Comparison of ENCODE assay signal across 5 worm cellular contexts in the genomic region with DNA sequence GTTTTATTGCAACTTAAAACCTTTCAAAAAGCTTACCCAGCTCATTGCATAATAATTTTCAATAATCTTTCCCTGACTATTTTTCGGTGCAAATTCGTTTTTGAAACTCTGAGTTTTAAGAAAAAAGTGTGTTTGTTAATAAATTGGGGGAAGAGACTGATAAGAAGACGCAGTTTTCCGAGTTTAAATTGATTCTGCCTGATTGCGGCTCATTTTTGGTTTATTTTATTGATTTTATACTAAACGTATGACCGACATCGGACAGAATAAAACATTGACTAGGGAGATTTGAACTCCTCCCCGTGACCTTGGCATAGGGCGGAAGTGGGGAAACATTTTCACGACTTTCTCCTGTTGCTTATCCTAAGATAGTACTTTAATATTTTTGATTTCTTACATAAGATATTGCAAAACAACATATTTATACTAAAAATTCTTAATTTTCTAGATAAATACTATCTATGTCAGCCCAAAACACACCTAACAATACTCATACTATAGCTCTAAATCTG.
TF ChIP-seq lines count a peak whose summit lies in the region.

A gene (plus strand): TSS at position 462 of the 512 bp plus-strand sequence.

TF ChIP-seq in whole organism, L1 larva, 84 proteins besides CTCF, POLR2A, EP300 and RAD21:
- TF ChIP-seq elt-2 (tag; optimal IDR thresholded peaks at IDR 0.05; lab: Kevin White, UChicago) (peak; percentile 58), lin-35 (GFP tag; optimal IDR thresholded peaks at IDR 0.05; lab: Kevin White, UChicago) (peak in 1 of 2 experiments; percentile 24), fos-1 (tag; optimal IDR thresholded peaks at IDR 0.05; lab: Kevin White, UChicago) (no peak)

TF ChIP-seq in whole organism, L2 larva, 48 proteins besides CTCF, POLR2A, EP300 and RAD21:
- peak; percentile 70 for TF ChIP-seq fos-1 (tag; optimal IDR thresholded peaks at IDR 0.05; lab: Kevin White, UChicago)
- no peak for TF ChIP-seq alr-1 (tag; optimal IDR thresholded peaks at IDR 0.05; lab: Kevin White, UChicago)

TF ChIP-seq in whole organism, L3 larva, 47 proteins besides CTCF, POLR2A, EP300 and RAD21:
- TF ChIP-seq nhr-237 (tag; optimal IDR thresholded peaks at IDR 0.05; lab: Kevin White, UChicago), result no peak
- TF ChIP-seq elt-2 (tag; optimal IDR thresholded peaks at IDR 0.05; lab: Kevin White, UChicago), result peak; percentile 71
- peak; percentile 3 for TF ChIP-seq pqm-1 (tag; optimal IDR thresholded peaks at IDR 0.05; lab: Kevin White, UChicago)
- TF ChIP-seq nhr-28 (tag; optimal IDR thresholded peaks at IDR 0.05; lab: Kevin White, UChicago), result no peak
- no peak for TF ChIP-seq jun-1 (tag; optimal IDR thresholded peaks at IDR 0.05; lab: Kevin White, UChicago)
- peak; percentile 28 for TF ChIP-seq pha-4 (tag; optimal IDR thresholded peaks at IDR 0.05; lab: Kevin White, UChicago)
- TF ChIP-seq tbx-2 (tag; optimal IDR thresholded peaks at IDR 0.05; lab: Kevin White, UChicago), result no peak
- TF ChIP-seq nhr-23 (tag; optimal IDR thresholded peaks at IDR 0.05; lab: Kevin White, UChicago), result no peak
- TF ChIP-seq nfya-1 (tag; optimal IDR thresholded peaks at IDR 0.05; lab: Kevin White, UChicago; ENCODE audit: insufficient read depth), result no peak
TF ChIP-seq in whole organism, L3 larva: peak in this region for 3.

TF ChIP-seq in whole organism, L4 larva, 104 proteins besides CTCF, POLR2A, EP300 and RAD21:
- no peak for TF ChIP-seq ceh-44 (GFP tag; IDR thresholded peaks at IDR 0.05; lab: Robert Waterston, UW)
- TF ChIP-seq nhr-28 (tag; optimal IDR thresholded peaks at IDR 0.05; lab: Kevin White, UChicago), result peak; percentile 41
- TF ChIP-seq pqm-1 (tag; optimal IDR thresholded peaks at IDR 0.05; lab: Kevin White, UChicago), result peak; percentile 40
- TF ChIP-seq daf-16 (GFP tag; optimal IDR thresholded peaks at IDR 0.05; lab: Kevin White, UChicago), result no peak
- peak; percentile 24 for TF ChIP-seq daf-16 (tag; optimal IDR thresholded peaks at IDR 0.05; lab: Kevin White, UChicago)
- TF ChIP-seq dve-1 (tag; optimal IDR thresholded peaks at IDR 0.05; lab: Kevin White, UChicago; ENCODE audit: insufficient read depth), result peak; percentile 23
- peak; percentile 33; the same call in 1 of the 2 replicates for TF ChIP-seq dmd-6 (GFP tag; IDR thresholded peaks at IDR 0.05; lab: Robert Waterston, UW)
- no peak for TF ChIP-seq snpc-1.2 (GFP tag; IDR thresholded peaks at IDR 0.05; lab: Robert Waterston, UW)
TF ChIP-seq in whole organism, L4 larva: peak in this region for 5.

TF ChIP-seq in whole organism, young adult, 124 proteins besides CTCF, POLR2A, EP300 and RAD21:
- TF ChIP-seq ztf-18 (tag; optimal IDR thresholded peaks at IDR 0.05; lab: Kevin White, UChicago) (no peak), nhr-80 (tag; optimal IDR thresholded peaks at IDR 0.05; lab: Kevin White, UChicago) (peak; percentile 21)
TF ChIP-seq in whole organism, young adult: peak in this region for 1.
